Worm (Caenorhabditis elegans) whole organism, late embryonic: ENCODE measurements around the gene jip-1.

ENCODE experiments used
- C08G9.2 ChIP-seq: sonication (generic microtip); optimal IDR thresholded peaks from 2 replicates; lab custom pipeline; 2016; ENCODE audit warnings: mild to moderate bottlenecking, missing genetic modification characterization, moderate library complexity, missing compliant biosample characterization
- C38D4.7 ChIP-seq: fragments of 200-800 bp; sonication (Bioruptor generic); optimal IDR thresholded peaks from 2 replicates; lab custom pipeline; 2018; ENCODE audit warnings: mild to moderate bottlenecking, missing genetic modification characterization, moderate library complexity, missing compliant biosample characterization
- K09A11.1 ChIP-seq: sonication (generic microtip); optimal IDR thresholded peaks from 2 replicates; lab custom pipeline; 2017; ENCODE audit warnings: antibody characterized with exemption, mild to moderate bottlenecking, missing genetic modification characterization, missing compliant biosample characterization; ENCODE audit not compliant: insufficient read depth
- T23F11.4 ChIP-seq: fragments of 200-800 bp; sonication (Bioruptor generic); optimal IDR thresholded peaks from 2 replicates; lab custom pipeline; 2018; ENCODE audit warnings: mild to moderate bottlenecking, missing genetic modification characterization, missing compliant biosample characterization
- ahr-1 ChIP-seq: sonication (generic microtip); optimal IDR thresholded peaks from 2 replicates; lab custom pipeline; 2016; ENCODE audit warnings: missing genetic modification characterization, missing compliant biosample characterization
- ama-1 ChIP-seq: fragments of 150-350 bp; optimal IDR thresholded peaks from 2 replicates; lab custom pipeline; 2014
- ceh-14 ChIP-seq: sonication (generic microtip); optimal IDR thresholded peaks from 2 replicates; lab custom pipeline; 2016; ENCODE audit warnings: missing genotype, missing genetic modification characterization, missing compliant biosample characterization
- ceh-18 ChIP-seq: sonication (generic microtip); optimal IDR thresholded peaks from 2 replicates; lab custom pipeline; 2016; ENCODE audit warnings: missing genetic modification characterization, missing compliant biosample characterization
- ceh-19 ChIP-seq: fragments of 200-800 bp; sonication (Bioruptor generic); optimal IDR thresholded peaks from 2 replicates; lab custom pipeline; 2018; ENCODE audit warnings: mild to moderate bottlenecking, missing genetic modification characterization, missing compliant biosample characterization
- ceh-2 ChIP-seq: sonication (generic microtip); optimal IDR thresholded peaks from 2 replicates; lab custom pipeline; 2016; ENCODE audit warnings: missing genotype, missing genetic modification characterization, missing compliant biosample characterization
- ceh-22 ChIP-seq: sonication (generic microtip); optimal IDR thresholded peaks from 2 replicates; lab custom pipeline; 2017; ENCODE audit warnings: missing biosample characterization, missing genetic modification characterization
- ceh-31 ChIP-seq: sonication (generic microtip); optimal IDR thresholded peaks from 2 replicates; lab custom pipeline; 2016; ENCODE audit warnings: missing genetic modification characterization, missing compliant biosample characterization
- ceh-34 ChIP-seq: sonication (generic microtip); optimal IDR thresholded peaks from 2 replicates; lab custom pipeline; 2016; ENCODE audit warnings: mild to moderate bottlenecking, missing genetic modification characterization, missing compliant biosample characterization
- ceh-45 ChIP-seq: fragments of 200-800 bp; sonication (Bioruptor generic); IDR thresholded peaks from 2 replicates; pipeline ENCODE4 v1.3.6; 2022; ENCODE audit warnings: missing genetic modification reagents, missing genetic modification characterization, missing compliant biosample characterization
- ceh-9 ChIP-seq: sonication (generic microtip); optimal IDR thresholded peaks from 2 replicates; lab custom pipeline; 2016; ENCODE audit warnings: mild to moderate bottlenecking, missing genetic modification characterization, inconsistent platforms, missing compliant biosample characterization
- che-1 ChIP-seq: sonication (generic microtip); optimal IDR thresholded peaks from 2 replicates; lab custom pipeline; 2016; ENCODE audit warnings: mild to moderate bottlenecking, missing genetic modification characterization, missing compliant biosample characterization
- dmd-4 ChIP-seq: sonication (generic microtip); optimal IDR thresholded peaks from 2 replicates; lab custom pipeline; 2016; ENCODE audit warnings: borderline replicate concordance, missing genetic modification characterization, missing compliant biosample characterization
- elt-2 ChIP-seq: sonication (generic microtip); optimal IDR thresholded peaks from 2 replicates; lab custom pipeline; 2016; ENCODE audit warnings: missing genetic modification reagents, missing genetic modification characterization, missing compliant biosample characterization
- elt-4 ChIP-seq: sonication (generic microtip); optimal IDR thresholded peaks from 2 replicates; lab custom pipeline; 2016; ENCODE audit warnings: missing genetic modification characterization, missing compliant biosample characterization
- ets-4 ChIP-seq: sonication (generic microtip); optimal IDR thresholded peaks from 2 replicates; lab custom pipeline; 2016; ENCODE audit warnings: missing genetic modification characterization, missing compliant biosample characterization
- eyg-1 ChIP-seq: sonication (generic microtip); optimal IDR thresholded peaks from 2 replicates; lab custom pipeline; 2016; ENCODE audit warnings: missing genotype, missing genetic modification characterization, missing compliant biosample characterization
- fax-1 ChIP-seq: sonication (generic microtip); optimal IDR thresholded peaks from 2 replicates; lab custom pipeline; 2016; ENCODE audit warnings: missing genotype, missing genetic modification characterization, missing compliant biosample characterization
- fkh-6 ChIP-seq: sonication (generic microtip); optimal IDR thresholded peaks from 2 replicates; lab custom pipeline; 2016; ENCODE audit warnings: missing genetic modification characterization, missing compliant biosample characterization
- gmeb-2 ChIP-seq: sonication (generic microtip); optimal IDR thresholded peaks from 2 replicates; lab custom pipeline; 2016; ENCODE audit warnings: missing genetic modification characterization, inconsistent platforms, missing compliant biosample characterization
- hlh-13 ChIP-seq: fragments of 200-800 bp; sonication (Bioruptor generic); optimal IDR thresholded peaks from 2 replicates; lab custom pipeline; 2018; ENCODE audit warnings: mild to moderate bottlenecking, missing genetic modification characterization, missing compliant biosample characterization
- hlh-15 ChIP-seq: sonication (generic microtip); optimal IDR thresholded peaks from 2 replicates; lab custom pipeline; 2016; ENCODE audit warnings: missing genetic modification characterization, missing compliant biosample characterization
- hlh-30 ChIP-seq: sonication (generic microtip); optimal IDR thresholded peaks from 2 replicates; lab custom pipeline; 2017; ENCODE audit warnings: antibody characterized with exemption, missing genetic modification characterization, missing compliant biosample characterization; ENCODE audit not compliant: insufficient read depth
- hlh-6 ChIP-seq: sonication (generic microtip); optimal IDR thresholded peaks from 2 replicates; lab custom pipeline; 2016; ENCODE audit warnings: missing genotype, missing genetic modification characterization, missing compliant biosample characterization
- lim-6 ChIP-seq: sonication (generic microtip); optimal IDR thresholded peaks from 2 replicates; lab custom pipeline; 2016; ENCODE audit warnings: missing genetic modification characterization, missing compliant biosample characterization
- lin-11 ChIP-seq: fragments of 200-800 bp; sonication (Bioruptor generic); optimal IDR thresholded peaks from 2 replicates; lab custom pipeline; 2018; ENCODE audit warnings: mild to moderate bottlenecking, missing genetic modification characterization, missing compliant biosample characterization
- mec-3 ChIP-seq: sonication (generic microtip); optimal IDR thresholded peaks from 2 replicates; lab custom pipeline; 2016; ENCODE audit warnings: borderline replicate concordance, missing genetic modification characterization, missing compliant biosample characterization
- nfya-1 ChIP-seq: sonication (generic microtip); optimal IDR thresholded peaks from 2 replicates; lab custom pipeline; 2017; ENCODE audit warnings: missing genetic modification characterization, mild to moderate bottlenecking, missing compliant biosample characterization, antibody characterized with exemption, moderate library complexity
- nhr-11 ChIP-seq: fragments of 150-350 bp; optimal IDR thresholded peaks from 2 replicates; lab custom pipeline; 2014; ENCODE audit warnings: missing biosample characterization, missing genetic modification characterization
- nhr-232 ChIP-seq: sonication (generic microtip); optimal IDR thresholded peaks from 2 replicates; lab custom pipeline; 2016; ENCODE audit warnings: missing genetic modification characterization, missing compliant biosample characterization
- npax-4 ChIP-seq: sonication (generic microtip); optimal IDR thresholded peaks from 2 replicates; lab custom pipeline; 2016; ENCODE audit warnings: missing genetic modification characterization, missing compliant biosample characterization
- odd-2 ChIP-seq: sonication (generic microtip); optimal IDR thresholded peaks from 2 replicates; lab custom pipeline; 2017; ENCODE audit warnings: antibody characterized with exemption, mild to moderate bottlenecking, missing genetic modification characterization, missing compliant biosample characterization
- pag-3 ChIP-seq: sonication (generic microtip); optimal IDR thresholded peaks from 2 replicates; lab custom pipeline; 2016; ENCODE audit warnings: missing compliant biosample characterization, missing genetic modification characterization, borderline replicate concordance
- pax-1 ChIP-seq: fragments of 150-350 bp; optimal IDR thresholded peaks from 2 replicates; lab custom pipeline; 2014; ENCODE audit warnings: missing biosample characterization, missing genetic modification characterization
- pha-2 ChIP-seq: sonication (generic microtip); optimal IDR thresholded peaks from 2 replicates; lab custom pipeline; 2017; ENCODE audit warnings: mild to moderate bottlenecking, missing genetic modification characterization, missing compliant biosample characterization
- pha-4 ChIP-seq: fragments of 150-350 bp; optimal IDR thresholded peaks from 2 replicates; lab custom pipeline; 2018; ENCODE audit warnings: missing biosample characterization, missing genetic modification reagents, missing genetic modification characterization
- pqm-1 ChIP-seq: sonication (generic microtip); optimal IDR thresholded peaks from 2 replicates; lab custom pipeline; 2016; ENCODE audit warnings: missing genetic modification characterization, missing compliant biosample characterization
- pros-1 ChIP-seq: fragments of 150-350 bp; optimal IDR thresholded peaks from 2 replicates; lab custom pipeline; 2014; ENCODE audit warnings: missing biosample characterization, missing genetic modification reagents, missing genetic modification characterization
- rnt-1 ChIP-seq: sonication (generic microtip); optimal IDR thresholded peaks from 2 replicates; lab custom pipeline; 2016; ENCODE audit warnings: missing genetic modification characterization, missing compliant biosample characterization
- sdc-2 ChIP-seq: sonication (generic microtip); optimal IDR thresholded peaks from 2 replicates; lab custom pipeline; 2016; ENCODE audit warnings: missing genotype, missing genetic modification characterization, missing compliant biosample characterization
- sox-4 ChIP-seq: sonication (generic microtip); optimal IDR thresholded peaks from 2 replicates; lab custom pipeline; 2017; ENCODE audit warnings: mild to moderate bottlenecking, missing genetic modification characterization, inconsistent platforms, missing compliant biosample characterization
- tbx-2 ChIP-seq: sonication (generic microtip); optimal IDR thresholded peaks from 2 replicates; lab custom pipeline; 2016; ENCODE audit warnings: missing genetic modification characterization, missing compliant biosample characterization
- tbx-7 ChIP-seq: sonication (generic microtip); optimal IDR thresholded peaks from 2 replicates; lab custom pipeline; 2016; ENCODE audit warnings: missing genotype, missing genetic modification characterization, missing compliant biosample characterization
- ttx-3 ChIP-seq: sonication (generic microtip); optimal IDR thresholded peaks from 2 replicates; lab custom pipeline; 2016; ENCODE audit warnings: missing genetic modification reagents, missing genetic modification characterization, missing compliant biosample characterization
- unc-3 ChIP-seq, 2 experiments: fragments of 200-800 bp in 1 of 2; sonication (Bioruptor generic) in 1 of 2; sonication (generic microtip) in 1 of 2; conservative IDR thresholded peaks in 1 of 2; optimal IDR thresholded peaks in 1 of 2; 2 replicates each; pipeline versions ENCODE4 v1.3.6 to Lab custom; 2016 to 2022; ENCODE audit warnings: missing compliant biosample characterization in 2 of 2, missing genetic modification characterization in 2 of 2, missing genetic modification reagents in 1 of 2
- unc-42 ChIP-seq: sonication (generic microtip); optimal IDR thresholded peaks from 2 replicates; lab custom pipeline; 2016; ENCODE audit warnings: missing genotype, missing genetic modification characterization, missing compliant biosample characterization
- unc-86 ChIP-seq: sonication (generic microtip); optimal IDR thresholded peaks from 2 replicates; lab custom pipeline; 2016; ENCODE audit warnings: missing genetic modification characterization, missing compliant biosample characterization
- zip-5 ChIP-seq: sonication (generic microtip); optimal IDR thresholded peaks from 2 replicates; lab custom pipeline; 2016; ENCODE audit warnings: missing genetic modification characterization, missing compliant biosample characterization
- ztf-16 ChIP-seq: sonication (generic microtip); optimal IDR thresholded peaks from 2 replicates; lab custom pipeline; 2017; ENCODE audit warnings: missing genetic modification characterization, missing compliant biosample characterization

The jip-1 gene

ce11 chrII:1320412-1320811 is 6.4 kb upstream of the jip-1 start:
- no peak for TF ChIP-seq ahr-1
- TF ChIP-seq ceh-2, result peak; percentile 66
- peak; percentile 13 for TF ChIP-seq hlh-6
- peak; percentile 73 for TF ChIP-seq ceh-14 (tag; lab: Kevin White, UChicago)
- TF ChIP-seq pros-1, result peak; percentile 13
- TF ChIP-seq K09A11.1, result peak; percentile 24
- peak; percentile 13 for TF ChIP-seq hlh-15 (tag; lab: Kevin White, UChicago)
- no peak for TF ChIP-seq pag-3 (tag; lab: Kevin White, UChicago)
- peak; percentile 81 for TF ChIP-seq unc-86 (tag; lab: Kevin White, UChicago)
- peak; percentile 91 for TF ChIP-seq tbx-2
- TF ChIP-seq gmeb-2 (tag; lab: Kevin White, UChicago), result peak; percentile 74
- no peak for TF ChIP-seq zip-5
- TF ChIP-seq eyg-1, result no peak
- TF ChIP-seq rnt-1 (tag; lab: Kevin White, UChicago), result peak; percentile 90
- peak; percentile 27 for TF ChIP-seq ztf-16 (tag; lab: Kevin White, UChicago)
- no peak for TF ChIP-seq hlh-13 (GFP tag; lab: Kevin White, UChicago)
- no peak for TF ChIP-seq pha-4 (tag; lab: Kevin White, UChicago)
- TF ChIP-seq ceh-18 (tag; lab: Kevin White, UChicago), result peak; percentile 91
- TF ChIP-seq ceh-34 (tag; lab: Kevin White, UChicago), result peak; percentile 93
- peak; percentile 74 for TF ChIP-seq pax-1
- peak; percentile 66 for TF ChIP-seq sox-4
- TF ChIP-seq pqm-1 (tag; lab: Kevin White, UChicago), result no peak
- no peak for TF ChIP-seq npax-4 (tag; lab: Kevin White, UChicago)
- peak; percentile 15 for TF ChIP-seq odd-2 (tag; lab: Kevin White, UChicago)
- peak; percentile 58 for TF ChIP-seq C38D4.7 (GFP tag; lab: Kevin White, UChicago)
- no peak for TF ChIP-seq dmd-4 (tag; lab: Kevin White, UChicago)
- peak; percentile 93 for TF ChIP-seq nfya-1
- TF ChIP-seq ceh-19 (GFP tag; lab: Kevin White, UChicago), result peak; percentile 78
- no peak for TF ChIP-seq ceh-22 (tag; lab: Kevin White, UChicago)
- no peak for TF ChIP-seq nhr-11 (tag; lab: Kevin White, UChicago)
- peak; percentile 28 for TF ChIP-seq sdc-2 (tag; lab: Kevin White, UChicago)
- TF ChIP-seq ama-1 (lab: Kevin White, UChicago), result peak; percentile 61
- TF ChIP-seq ceh-9, result peak; percentile 4
- no peak for TF ChIP-seq fkh-6 (tag; lab: Kevin White, UChicago)
- TF ChIP-seq unc-42 (tag; lab: Kevin White, UChicago), result peak; percentile 72
- TF ChIP-seq elt-2 (tag; lab: Kevin White, UChicago), result peak; percentile 60
- TF ChIP-seq pha-2, result peak; percentile 60
- no peak for TF ChIP-seq fax-1
- no peak for TF ChIP-seq elt-4 (tag; lab: Kevin White, UChicago)
- TF ChIP-seq nhr-232 (tag; lab: Kevin White, UChicago), result no peak
- no peak for TF ChIP-seq tbx-7 (tag; lab: Kevin White, UChicago)
- peak; percentile 89 for TF ChIP-seq ceh-31 (tag; lab: Kevin White, UChicago)
- no peak for TF ChIP-seq hlh-30 (tag; lab: Kevin White, UChicago)
- TF ChIP-seq C08G9.2 (tag; lab: Kevin White, UChicago), result peak; percentile 11
- peak; percentile 65 for TF ChIP-seq ets-4
- no peak for TF ChIP-seq mec-3 (tag; lab: Kevin White, UChicago)
- 0 out of 2 replicates have a peak, but pooled peaks have one; percentile 35 for TF ChIP-seq ceh-45 (GFP tag; lab: Robert Waterston, UW)
- peak; percentile 51 for TF ChIP-seq ttx-3 (tag; lab: Kevin White, UChicago)
- TF ChIP-seq unc-3 (GFP tag; conservative IDR thresholded peaks at IDR 0.05; lab: Robert Waterston, UW), result no peak
- TF ChIP-seq unc-3 (tag; optimal IDR thresholded peaks at IDR 0.05; lab: Kevin White, UChicago), result no peak
- peak; percentile 20 for TF ChIP-seq lin-11 (tag; lab: Kevin White, UChicago)
- TF ChIP-seq T23F11.4 (GFP tag; lab: Kevin White, UChicago), result peak; percentile 24
- no peak for TF ChIP-seq lim-6
- TF ChIP-seq che-1, result peak; percentile 70
